Fruit fly (Drosophila melanogaster) whole organism, embryonic: ENCODE results near the gene lectin-29Ca.

ENCODE experiments used
- B-H2 ChIP-seq: fragments of 200-800 bp; sonication (Bioruptor generic); optimal IDR thresholded peaks from 2 replicates; lab custom pipeline; 2018; ENCODE audit warnings: missing biosample characterization, mild to moderate bottlenecking, missing genetic modification characterization
- Bdp1 ChIP-seq: fragments of 200-800 bp; sonication (Bioruptor generic); optimal IDR thresholded peaks from 3 replicates; lab custom pipeline; 2016; ENCODE audit warnings: missing biosample characterization, missing genetic modification characterization
- CG10147 ChIP-seq: fragments of 200-800 bp; sonication (Bioruptor generic); optimal IDR thresholded peaks from 2 replicates; lab custom pipeline; 2019; ENCODE audit warnings: missing biosample characterization, mild to moderate bottlenecking, missing genetic modification characterization, moderate library complexity
- CG10462 ChIP-seq: fragments of 200-800 bp; sonication (Bioruptor generic); optimal IDR thresholded peaks from 2 replicates; lab custom pipeline; 2016; ENCODE audit warnings: missing biosample characterization, missing genetic modification characterization
- CG11093 ChIP-seq: fragments of 200-800 bp; sonication (Bioruptor generic); IDR thresholded peaks from 3 replicates; pipeline ENCODE4 v1.3.6; 2022; ENCODE audit warnings: missing biosample characterization, missing genetic modification characterization
- CG14710 ChIP-seq: fragments of 200-800 bp; sonication (Bioruptor generic); optimal IDR thresholded peaks from 3 replicates; lab custom pipeline; 2019; ENCODE audit warnings: missing biosample characterization, mild to moderate bottlenecking, missing genetic modification characterization, moderate library complexity
- CG17186 ChIP-seq: fragments of 200-800 bp; sonication (Bioruptor generic); optimal IDR thresholded peaks from 3 replicates; lab custom pipeline; 2017; ENCODE audit warnings: missing biosample characterization, missing genetic modification reagents, missing genetic modification characterization
- CG17568 ChIP-seq: fragments of 200-800 bp; sonication (Bioruptor generic); optimal IDR thresholded peaks from 2 replicates; lab custom pipeline; 2018; ENCODE audit warnings: missing biosample characterization, mild to moderate bottlenecking, missing genetic modification characterization, moderate library complexity
- CG18262 ChIP-seq: fragments of 200-800 bp; optimal IDR thresholded peaks from 3 replicates; lab custom pipeline; 2019; ENCODE audit warnings: missing biosample characterization, mild to moderate bottlenecking, missing genetic modification characterization, moderate library complexity
- CG2199 ChIP-seq: fragments of 200-800 bp; sonication (Bioruptor generic); IDR thresholded peaks from 3 replicates; pipeline ENCODE4 v1.3.6; 2022; ENCODE audit warnings: missing biosample characterization, missing genetic modification characterization
- CG3163 ChIP-seq: fragments of 200-800 bp; sonication (Bioruptor generic); optimal IDR thresholded peaks from 3 replicates; lab custom pipeline; 2016; ENCODE audit warnings: missing biosample characterization, missing genetic modification characterization
- CG34224 ChIP-seq: fragments of 200-800 bp; sonication (Bioruptor generic); IDR thresholded peaks from 3 replicates; pipeline ENCODE4 v1.3.6; 2022; ENCODE audit warnings: missing biosample characterization, missing genetic modification characterization; ENCODE audit not compliant: partially characterized antibody
- CG3726 ChIP-seq: fragments of 200-800 bp; sonication (Bioruptor generic); IDR thresholded peaks from 3 replicates; pipeline ENCODE4, ENCODE4 v1.3.6; 2022; ENCODE audit warnings: missing biosample characterization, missing genetic modification characterization
- CG4617 ChIP-seq: fragments of 200-800 bp; sonication (Bioruptor generic); optimal IDR thresholded peaks from 3 replicates; lab custom pipeline; 2016; ENCODE audit warnings: missing biosample characterization, missing genetic modification characterization, borderline replicate concordance
- CG7372 ChIP-seq: fragments of 200-800 bp; sonication (Bioruptor generic); IDR thresholded peaks from 2 replicates; pipeline ENCODE4 v1.3.6; 2022; ENCODE audit warnings: missing biosample characterization, missing genetic modification characterization
- CG7745 ChIP-seq: fragments of 200-800 bp; sonication (Bioruptor generic); optimal IDR thresholded peaks from 2 replicates; lab custom pipeline; 2018; ENCODE audit warnings: missing biosample characterization, mild to moderate bottlenecking, missing genetic modification characterization, moderate library complexity
- CG7963 ChIP-seq: fragments of 200-800 bp; sonication (Bioruptor generic); IDR thresholded peaks from 3 replicates; pipeline ENCODE4 v1.3.6; 2022; ENCODE audit warnings: missing biosample characterization, missing genetic modification characterization; ENCODE audit not compliant: partially characterized antibody
- CG8478 ChIP-seq: fragments of >200 bp; optimal IDR thresholded peaks from 2 replicates; lab custom pipeline; 2018
- Dbx ChIP-seq: fragments of 200-800 bp; sonication (Bioruptor generic); IDR thresholded peaks from 3 replicates; pipeline ENCODE4 v1.3.6; 2022; ENCODE audit warnings: missing biosample characterization, missing genetic modification characterization
- E2f2 ChIP-seq: fragments of 200-800 bp; sonication (Bioruptor generic); IDR thresholded peaks from 2 replicates; pipeline ENCODE4 v1.3.6; 2022; ENCODE audit warnings: missing biosample characterization, missing genetic modification characterization
- Ets97D ChIP-seq: fragments of 200-800 bp; sonication (Bioruptor generic); optimal IDR thresholded peaks from 3 replicates; lab custom pipeline; 2016; ENCODE audit warnings: missing biosample characterization, missing genetic modification characterization
- H2.0 ChIP-seq: fragments of 200-800 bp; sonication (Bioruptor generic); IDR thresholded peaks from 2 replicates; pipeline ENCODE4 v1.3.6; 2022; ENCODE audit warnings: missing biosample characterization, missing genetic modification characterization
- HmgZ ChIP-seq: fragments of 200-800 bp; sonication (Bioruptor generic); optimal IDR thresholded peaks from 2 replicates; lab custom pipeline; 2018; ENCODE audit warnings: missing biosample characterization, mild to moderate bottlenecking, missing genetic modification characterization
- NFAT ChIP-seq: fragments of 200-800 bp; sonication (Bioruptor generic); IDR thresholded peaks from 2 replicates; pipeline ENCODE4 v1.3.6; 2022; ENCODE audit warnings: missing biosample characterization, missing genetic modification characterization
- Nf-YB ChIP-seq: fragments of 200-800 bp; sonication (Bioruptor generic); optimal IDR thresholded peaks from 3 replicates; lab custom pipeline; 2019; ENCODE audit warnings: missing biosample characterization, mild to moderate bottlenecking, missing genetic modification characterization, moderate library complexity
- Opbp ChIP-seq: fragments of 200-800 bp; sonication (Bioruptor generic); IDR thresholded peaks from 3 replicates; pipeline ENCODE4 v1.3.6; 2022; ENCODE audit warnings: missing biosample characterization, missing genetic modification characterization; ENCODE audit not compliant: partially characterized antibody
- PHDP ChIP-seq: fragments of 200-800 bp; sonication (Bioruptor generic); optimal IDR thresholded peaks from 3 replicates; lab custom pipeline; 2018; ENCODE audit warnings: missing biosample characterization, mild to moderate bottlenecking, missing genetic modification characterization, moderate library complexity
- Poxn ChIP-seq: fragments of 200-800 bp; sonication (Bioruptor generic); IDR thresholded peaks from 2 replicates; pipeline ENCODE4 v1.3.6; 2022; ENCODE audit warnings: missing biosample characterization, missing genetic modification characterization
- Rfx ChIP-seq: fragments of 200-800 bp; sonication (Bioruptor generic); IDR thresholded peaks from 2 replicates; pipeline ENCODE4 v1.3.6; 2022; ENCODE audit warnings: missing biosample characterization, missing genetic modification characterization
- Trl ChIP-seq, 3 experiments: fragments of >200 bp in 2 of 3; fragments of 200-800 bp in 1 of 3; sonication (Bioruptor generic) in 1 of 3; optimal IDR thresholded peaks; 2 replicates in 1 of 3; 3 replicates in 2 of 3; lab custom pipeline; 2016 to 2017; ENCODE audit warnings: missing biosample characterization in 1 of 3, missing genetic modification characterization in 1 of 3
- ara ChIP-seq: fragments of 200-800 bp; sonication (Bioruptor generic); IDR thresholded peaks from 2 replicates; pipeline ENCODE4 v1.3.6; 2022; ENCODE audit warnings: missing biosample characterization, missing genetic modification characterization
- bcd ChIP-seq: fragments of 200-800 bp; sonication (Bioruptor generic); optimal IDR thresholded peaks from 2 replicates; lab custom pipeline; 2017; ENCODE audit warnings: missing biosample characterization, mild to moderate bottlenecking, missing genetic modification characterization
- chm ChIP-seq: fragments of 200-800 bp; sonication (Bioruptor generic); IDR thresholded peaks from 2 replicates; pipeline ENCODE4 v1.3.6; 2022; ENCODE audit warnings: missing biosample characterization, missing genetic modification characterization
- crp ChIP-seq, 2 experiments: fragments of 200-800 bp; sonication (Bioruptor generic); optimal IDR thresholded peaks; 2 replicates in 1 of 2; 3 replicates in 1 of 2; lab custom pipeline; 2017; ENCODE audit warnings: missing biosample characterization in 2 of 2, missing genetic modification characterization in 2 of 2, mild to moderate bottlenecking in 1 of 2, moderate library complexity in 1 of 2
- cwo ChIP-seq: fragments of 200-800 bp; sonication (Bioruptor generic); optimal IDR thresholded peaks from 3 replicates; lab custom pipeline; 2017; ENCODE audit warnings: missing biosample characterization, missing genetic modification characterization, mild to moderate bottlenecking, moderate library complexity, missing genetic modification reagents
- ewg ChIP-seq: fragments of 200-800 bp; sonication (Bioruptor generic); optimal IDR thresholded peaks from 3 replicates; lab custom pipeline; 2017; ENCODE audit warnings: mild to moderate bottlenecking, missing biosample characterization, missing genetic modification reagents, missing genetic modification characterization
- fu2 ChIP-seq: fragments of 200-800 bp; sonication (Bioruptor generic); optimal IDR thresholded peaks from 2 replicates; lab custom pipeline; 2016; ENCODE audit warnings: missing biosample characterization, missing genetic modification characterization
- hkb ChIP-seq, 2 experiments: fragments of 200-800 bp in 1 of 2; fragments of >200 bp in 1 of 2; sonication (Bioruptor generic) in 1 of 2; IDR thresholded peaks in 1 of 2; optimal IDR thresholded peaks in 1 of 2; 2 replicates each; pipeline versions ENCODE4 v1.3.6 to Lab custom; 2017 to 2022; ENCODE audit warnings: missing biosample characterization in 1 of 2, missing genetic modification characterization in 1 of 2
- ind ChIP-seq: fragments of 200-800 bp; sonication (Bioruptor generic); optimal IDR thresholded peaks from 3 replicates; lab custom pipeline; 2016; ENCODE audit warnings: missing biosample characterization, missing genetic modification characterization
- mam ChIP-seq: fragments of 200-800 bp; sonication (Bioruptor generic); optimal IDR thresholded peaks from 3 replicates; lab custom pipeline; 2016; ENCODE audit warnings: missing biosample characterization, missing genetic modification characterization
- nom ChIP-seq: fragments of 200-800 bp; sonication (Bioruptor generic); optimal IDR thresholded peaks from 2 replicates; lab custom pipeline; 2017; ENCODE audit warnings: missing biosample characterization, missing genetic modification characterization, mild to moderate bottlenecking, moderate library complexity, missing genetic modification reagents
- pnt ChIP-seq: fragments of 200-800 bp; sonication (Bioruptor generic); optimal IDR thresholded peaks from 3 replicates; lab custom pipeline; 2016; ENCODE audit warnings: missing biosample characterization, missing genetic modification characterization
- sim ChIP-seq: fragments of 200-800 bp; sonication (Bioruptor generic); IDR thresholded peaks from 2 replicates; pipeline ENCODE4 v1.3.6; 2022; ENCODE audit warnings: missing biosample characterization, missing genetic modification characterization
- sisA ChIP-seq: fragments of 200-800 bp; sonication (Bioruptor generic); IDR thresholded peaks from 2 replicates; pipeline ENCODE4 v1.3.6; 2022; ENCODE audit warnings: missing biosample characterization, missing genetic modification characterization
- sob ChIP-seq: fragments of 200-800 bp; sonication (Bioruptor generic); IDR thresholded peaks from 2 replicates; pipeline ENCODE4 v1.3.6; 2022; ENCODE audit warnings: missing biosample characterization, missing genetic modification characterization
- tna ChIP-seq: fragments of 200-800 bp; sonication (Bioruptor generic); IDR thresholded peaks from 2 replicates; pipeline ENCODE4 v1.3.6; 2022; ENCODE audit warnings: missing biosample characterization, missing genetic modification characterization; ENCODE audit not compliant: partially characterized antibody
- zfh2 ChIP-seq: fragments of 200-800 bp; sonication (Bioruptor generic); optimal IDR thresholded peaks from 2 replicates; lab custom pipeline; 2016; ENCODE audit warnings: missing biosample characterization, missing genetic modification characterization

lectin-29Ca gene

dm6 chr2L:8437176-8437575 lies 43.1 kb upstream of the lectin-29Ca start, which contains the start of the genes D12 and Chrac-14 (continued):
- TF ChIP-seq CG18262 (tag; lab: Kevin White, UChicago) (no peak), B-H2 (GFP tag; lab: Kevin White, UChicago) (peak; percentile 15), CG10462 (no peak), Opbp (GFP tag; lab: Robert Waterston, UW) (0 out of 3 replicates have a peak, but pooled peaks have one; percentile 7), H2.0 (GFP tag; lab: Robert Waterston, UW) (peak; percentile 37; the same call in 1 of the 2 replicates), fu2 (GFP tag; lab: Kevin White, UChicago) (peak; percentile 18), ind (peak; percentile 25), Rfx (GFP tag; lab: Robert Waterston, UW) (no peak; the same call in 1 of the 2 replicates), Nf-YB (GFP tag; lab: Kevin White, UChicago) (no peak), chm (GFP tag; lab: Robert Waterston, UW) (no peak; the same call in 1 of the 2 replicates), PHDP (no peak), mam (GFP tag; lab: Kevin White, UChicago) (peak; percentile 37), Ets97D (GFP tag; lab: Kevin White, UChicago) (peak; percentile 12), E2f2 (GFP tag; lab: Robert Waterston, UW) (peak; percentile 73), tna (GFP tag; lab: Robert Waterston, UW) (no peak), CG7963 (GFP tag; lab: Robert Waterston, UW) (no peak), HmgZ (tag; lab: Kevin White, UChicago) (peak; percentile 18), pnt (no peak), zfh2 (GFP tag; lab: Kevin White, UChicago) (peak; percentile 14)

DNA sequence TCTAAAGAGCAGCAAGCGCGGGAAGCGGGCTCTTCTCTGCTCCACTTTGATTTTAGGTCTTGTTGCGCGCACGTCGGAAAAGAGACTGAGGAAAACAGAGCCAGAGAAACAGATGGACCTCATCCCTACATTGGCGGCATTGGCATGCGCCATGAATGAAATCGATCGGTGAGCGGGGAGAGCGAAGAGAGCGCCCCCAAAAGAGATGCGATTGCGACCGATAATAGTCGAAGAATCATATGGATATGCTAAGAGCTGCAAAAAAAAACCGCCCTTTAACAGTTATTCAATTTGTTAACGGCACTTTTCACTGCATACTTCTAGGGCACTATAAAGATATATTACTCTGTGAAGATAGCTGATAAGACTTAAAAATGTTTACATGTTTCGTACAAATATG lies 39.4 kb upstream of the lectin-29Ca start, which contains the start of gene grk:
Gene grk, minus strand, starts transcription at position 87 of the 400 bp plus-strand sequence.
- peak; percentile 75 for TF ChIP-seq CG3163 (GFP tag; lab: Kevin White, UChicago)
- TF ChIP-seq nom (GFP tag; lab: Kevin White, UChicago) = peak; percentile 16
- TF ChIP-seq Trl (optimal IDR thresholded peaks at IDR 0.05; lab: Kevin White, UChicago) = peak; percentile 55 to 60
- TF ChIP-seq Trl (GFP tag; optimal IDR thresholded peaks at IDR 0.05; lab: Kevin White, UChicago) = no peak
- peak; percentile 78; the same call in 2 of the 3 replicates for TF ChIP-seq CG2199
- 0 out of 3 replicates have a peak, but pooled peaks have one; percentile 45 for TF ChIP-seq Opbp (GFP tag; lab: Robert Waterston, UW)
- 0 out of 2 replicates have a peak, but pooled peaks have one; percentile 28 for TF ChIP-seq NFAT (GFP tag; lab: Robert Waterston, UW)
- peak; percentile 34; the same call in 1 of the 3 replicates for TF ChIP-seq CG34224 (GFP tag; lab: Robert Waterston, UW)
- no peak for TF ChIP-seq CG8478 (lab: Kevin White, UChicago)
- no peak for TF ChIP-seq CG11093 (GFP tag; lab: Robert Waterston, UW)
- TF ChIP-seq hkb (optimal IDR thresholded peaks at IDR 0.05; lab: Kevin White, UChicago) = no peak
- TF ChIP-seq hkb (GFP tag; IDR thresholded peaks at IDR 0.05; lab: Robert Waterston, UW) = no peak

DNA sequence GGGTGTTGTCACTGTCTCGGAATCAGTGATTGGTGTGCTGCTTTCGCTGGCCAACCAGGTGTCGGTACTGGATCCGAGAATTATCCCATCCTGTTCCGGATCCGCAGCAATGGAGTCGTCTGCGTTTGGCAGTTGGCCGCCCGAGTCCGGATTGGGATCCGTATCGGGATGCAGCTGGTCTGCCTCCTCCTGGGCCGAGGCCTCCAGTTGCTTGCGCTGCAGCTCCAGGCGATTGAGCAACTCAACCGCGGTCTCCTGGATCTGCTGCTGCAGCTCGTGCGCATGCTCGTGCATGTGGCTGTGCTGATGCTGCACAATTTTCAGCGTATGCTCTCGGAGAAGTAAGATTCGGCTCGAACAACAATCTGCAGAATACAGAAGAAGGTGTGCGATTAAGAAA lies 38.0 kb upstream of the lectin-29Ca start:
- TF ChIP-seq Dbx (no peak), CG3726 (GFP tag; lab: Robert Waterston, UW) (0 out of 3 replicates have a peak, but pooled peaks have one; percentile 25), cwo (GFP tag; lab: Kevin White, UChicago) (no peak), bcd (GFP tag; lab: Kevin White, UChicago) (no peak), Poxn (no peak), CG4617 (GFP tag; lab: Kevin White, UChicago) (no peak), CG18262 (tag; lab: Kevin White, UChicago) (no peak), sob (GFP tag; lab: Robert Waterston, UW) (0 out of 2 replicates have a peak, but pooled peaks have one; percentile 12), CG7372 (no peak), ara (GFP tag; lab: Robert Waterston, UW) (0 out of 2 replicates have a peak, but pooled peaks have one; percentile 15), CG17186 (GFP tag; lab: Kevin White, UChicago) (no peak), sisA (GFP tag; lab: Robert Waterston, UW) (0 out of 2 replicates have a peak, but pooled peaks have one; percentile 19), CG7745 (tag; lab: Kevin White, UChicago) (no peak), ewg (GFP tag; lab: Kevin White, UChicago) (peak; percentile 16), Bdp1 (GFP tag; lab: Kevin White, UChicago) (no peak), CG14710 (no peak), CG17568 (GFP tag; lab: Kevin White, UChicago) (no peak), crp (GFP tag; optimal IDR thresholded peaks at IDR 0.05; lab: Kevin White, UChicago) (no peak), CG10147 (no peak), sim (no peak)
